Worm (Caenorhabditis elegans) whole organism, L3 larva: ENCODE results near the gene Y53G8AR.1.
A peak's percentile ranks its signal among the peaks of the same experiment; 100 is the strongest.

ENCODE experiments used
- ZK546.5 ChIP-seq: sonication (generic microtip); optimal IDR thresholded peaks from 2 replicates; lab custom pipeline; 2017; ENCODE audit warnings: missing biosample characterization, missing genetic modification characterization
- aly-2 ChIP-seq: fragments of 150-350 bp; optimal IDR thresholded peaks from 2 replicates; lab custom pipeline; 2014; ENCODE audit warnings: missing biosample characterization, missing genetic modification characterization
- ama-1 ChIP-seq: fragments of 150-350 bp; optimal IDR thresholded peaks from 2 replicates; lab custom pipeline; 2018
- ceh-16 ChIP-seq: sonication (generic microtip); optimal IDR thresholded peaks from 2 replicates; lab custom pipeline; 2017; ENCODE audit warnings: missing biosample characterization, missing genetic modification characterization
- ceh-28 ChIP-seq: fragments of 150-350 bp; optimal IDR thresholded peaks from 2 replicates; lab custom pipeline; 2014; ENCODE audit warnings: missing biosample characterization, missing genetic modification reagents, missing genetic modification characterization
- ceh-82 ChIP-seq: fragments of 150-350 bp; optimal IDR thresholded peaks from 2 replicates; lab custom pipeline; 2014; ENCODE audit warnings: missing biosample characterization, missing genetic modification characterization
- ceh-9 ChIP-seq: sonication (generic microtip); optimal IDR thresholded peaks from 2 replicates; lab custom pipeline; 2018; ENCODE audit warnings: missing biosample characterization, missing genetic modification characterization
- daf-12 ChIP-seq: fragments of 150-350 bp; optimal IDR thresholded peaks from 2 replicates; lab custom pipeline; 2014; ENCODE audit warnings: missing biosample characterization, missing genetic modification reagents, missing genetic modification characterization
- egl-5 ChIP-seq: fragments of 150-350 bp; optimal IDR thresholded peaks from 2 replicates; lab custom pipeline; 2017; ENCODE audit warnings: missing biosample characterization, missing genetic modification reagents, missing genetic modification characterization, inconsistent platforms
- elt-1 ChIP-seq: fragments of 150-350 bp; optimal IDR thresholded peaks from 2 replicates; lab custom pipeline; 2014; ENCODE audit warnings: missing biosample characterization, missing genetic modification characterization
- elt-3 ChIP-seq, 3 experiments: fragments of 150-350 bp in 1 of 3; sonication (generic microtip) in 2 of 3; optimal IDR thresholded peaks; 2 replicates in 2 of 3; 4 replicates in 1 of 3; lab custom pipeline; 2014 to 2017; ENCODE audit warnings: missing biosample characterization in 3 of 3, missing genetic modification characterization in 3 of 3
- fkh-10 ChIP-seq: sonication (generic microtip); optimal IDR thresholded peaks from 2 replicates; lab custom pipeline; 2017; ENCODE audit warnings: missing biosample characterization, missing genetic modification reagents, missing genetic modification characterization
- fkh-2 ChIP-seq: fragments of 150-350 bp; optimal IDR thresholded peaks from 2 replicates; lab custom pipeline; 2014; ENCODE audit warnings: missing biosample characterization, missing genetic modification reagents, missing genetic modification characterization
- hmg-11 ChIP-seq: sonication (generic microtip); optimal IDR thresholded peaks from 2 replicates; lab custom pipeline; 2016; ENCODE audit warnings: missing genetic modification characterization, missing compliant biosample characterization
- jun-1 ChIP-seq: fragments of 150-350 bp; optimal IDR thresholded peaks from 2 replicates; lab custom pipeline; 2014; ENCODE audit warnings: missing biosample characterization, missing genetic modification reagents, missing genetic modification characterization
- lin-15B ChIP-seq: fragments of 150-350 bp; optimal IDR thresholded peaks from 2 replicates; lab custom pipeline; 2014; ENCODE audit warnings: missing biosample characterization, missing genetic modification characterization
- lin-39 ChIP-seq: fragments of 150-350 bp; optimal IDR thresholded peaks from 2 replicates; lab custom pipeline; 2018; ENCODE audit warnings: missing biosample characterization, missing genetic modification reagents, missing genetic modification characterization
- lsy-12 ChIP-seq: sonication (generic microtip); optimal IDR thresholded peaks from 2 replicates; lab custom pipeline; 2016; ENCODE audit warnings: mild to moderate bottlenecking, missing genetic modification characterization, missing compliant biosample characterization
- mdl-1 ChIP-seq: fragments of 150-350 bp; optimal IDR thresholded peaks from 2 replicates; lab custom pipeline; 2014; ENCODE audit warnings: missing biosample characterization, missing genetic modification characterization
- mml-1 ChIP-seq: fragments of 150-350 bp; sonication (generic microtip); optimal IDR thresholded peaks from 3 replicates; lab custom pipeline; 2014; ENCODE audit warnings: missing biosample characterization, missing genetic modification characterization
- nfya-1 ChIP-seq: sonication (generic microtip); optimal IDR thresholded peaks from 2 replicates; lab custom pipeline; 2017; ENCODE audit warnings: missing genetic modification characterization, mild to moderate bottlenecking, missing compliant biosample characterization, antibody characterized with exemption, moderate library complexity; ENCODE audit not compliant: insufficient read depth
- nhr-11 ChIP-seq: fragments of 150-350 bp; optimal IDR thresholded peaks from 2 replicates; lab custom pipeline; 2014; ENCODE audit warnings: missing biosample characterization, missing genetic modification characterization
- nhr-12 ChIP-seq: fragments of 150-350 bp; optimal IDR thresholded peaks from 2 replicates; lab custom pipeline; 2014; ENCODE audit warnings: missing biosample characterization, missing genetic modification characterization
- nhr-23 ChIP-seq: fragments of 150-350 bp; optimal IDR thresholded peaks from 2 replicates; lab custom pipeline; 2014; ENCODE audit warnings: missing biosample characterization, missing genetic modification reagents, missing genetic modification characterization
- nhr-25 ChIP-seq: sonication (generic microtip); optimal IDR thresholded peaks from 2 replicates; lab custom pipeline; 2017; ENCODE audit warnings: missing biosample characterization, missing genetic modification characterization
- nhr-28 ChIP-seq: fragments of 150-350 bp; optimal IDR thresholded peaks from 2 replicates; lab custom pipeline; 2014; ENCODE audit warnings: missing biosample characterization, missing genetic modification characterization
- nhr-43 ChIP-seq: sonication (generic microtip); optimal IDR thresholded peaks from 2 replicates; lab custom pipeline; 2016; ENCODE audit warnings: mild to moderate bottlenecking, missing genetic modification characterization, missing compliant biosample characterization; ENCODE audit not compliant: poor library complexity, severe bottlenecking
- nhr-67 ChIP-seq: fragments of 150-350 bp; optimal IDR thresholded peaks from 2 replicates; lab custom pipeline; 2014; ENCODE audit warnings: missing biosample characterization, missing genetic modification characterization
- nhr-76 ChIP-seq: fragments of 150-350 bp; sonication (generic microtip); optimal IDR thresholded peaks from 5 replicates; lab custom pipeline; 2014; ENCODE audit warnings: missing biosample characterization, missing genetic modification characterization
- pha-4 ChIP-seq: fragments of 150-350 bp; optimal IDR thresholded peaks from 2 replicates; lab custom pipeline; 2014; ENCODE audit warnings: missing biosample characterization, missing genetic modification reagents, missing genetic modification characterization
- pqm-1 ChIP-seq: fragments of 150-350 bp; optimal IDR thresholded peaks from 2 replicates; lab custom pipeline; 2017; ENCODE audit warnings: missing biosample characterization, missing genetic modification characterization, inconsistent platforms
- sea-2 ChIP-seq: fragments of 150-350 bp; sonication (generic microtip); optimal IDR thresholded peaks from 4 replicates; lab custom pipeline; 2014; ENCODE audit warnings: missing biosample characterization, missing genetic modification reagents, missing genetic modification characterization
- skn-1 ChIP-seq: fragments of 150-350 bp; optimal IDR thresholded peaks from 2 replicates; lab custom pipeline; 2014; ENCODE audit warnings: missing biosample characterization, missing genetic modification characterization
- snpc-4 ChIP-seq: fragments of 150-350 bp; optimal IDR thresholded peaks from 2 replicates; lab custom pipeline; 2014; ENCODE audit warnings: missing biosample characterization, missing genetic modification characterization
- tbx-2 ChIP-seq: sonication (generic microtip); optimal IDR thresholded peaks from 2 replicates; lab custom pipeline; 2016; ENCODE audit warnings: mild to moderate bottlenecking, missing genetic modification characterization, missing compliant biosample characterization
- unc-39 ChIP-seq: sonication (generic microtip); optimal IDR thresholded peaks from 4 replicates; lab custom pipeline; 2017; ENCODE audit warnings: missing biosample characterization, missing genetic modification characterization
- unc-62 ChIP-seq: fragments of 150-350 bp; sonication (generic microtip); optimal IDR thresholded peaks from 4 replicates; lab custom pipeline; 2014; ENCODE audit warnings: missing biosample characterization, missing genetic modification reagents, missing genetic modification characterization
- ztf-11 ChIP-seq: fragments of 150-350 bp; optimal IDR thresholded peaks from 2 replicates; lab custom pipeline; 2014; ENCODE audit warnings: missing biosample characterization, missing genetic modification characterization
- ztf-4 ChIP-seq: fragments of 150-350 bp; optimal IDR thresholded peaks from 2 replicates; lab custom pipeline; 2014; ENCODE audit warnings: missing biosample characterization, missing genetic modification characterization

The Y53G8AR.1 gene

DNA sequence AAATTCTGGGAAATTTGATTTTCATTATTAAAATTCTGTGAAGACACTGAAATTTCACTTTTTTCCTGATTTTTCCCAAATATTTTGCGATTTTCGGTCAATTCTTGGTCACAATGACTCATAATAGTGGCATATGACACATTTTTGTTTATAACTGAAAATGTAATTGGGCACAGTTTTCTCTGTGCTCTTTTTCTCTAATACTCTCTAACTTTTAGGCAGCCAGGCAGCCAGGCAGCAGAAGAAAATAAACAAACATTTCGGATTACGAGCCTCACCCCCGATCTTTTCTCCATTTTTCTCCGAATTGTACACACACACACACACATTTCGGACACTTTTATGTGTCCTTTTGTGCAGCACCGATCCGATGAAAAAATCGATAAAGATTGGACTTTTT is 25.5 kb upstream of the Y53G8AR.1 start:
- no peak for TF ChIP-seq snpc-4
- no peak for TF ChIP-seq lin-15B
- peak; percentile 97 for TF ChIP-seq pha-4 (tag; lab: Kevin White, UChicago)

DNA sequence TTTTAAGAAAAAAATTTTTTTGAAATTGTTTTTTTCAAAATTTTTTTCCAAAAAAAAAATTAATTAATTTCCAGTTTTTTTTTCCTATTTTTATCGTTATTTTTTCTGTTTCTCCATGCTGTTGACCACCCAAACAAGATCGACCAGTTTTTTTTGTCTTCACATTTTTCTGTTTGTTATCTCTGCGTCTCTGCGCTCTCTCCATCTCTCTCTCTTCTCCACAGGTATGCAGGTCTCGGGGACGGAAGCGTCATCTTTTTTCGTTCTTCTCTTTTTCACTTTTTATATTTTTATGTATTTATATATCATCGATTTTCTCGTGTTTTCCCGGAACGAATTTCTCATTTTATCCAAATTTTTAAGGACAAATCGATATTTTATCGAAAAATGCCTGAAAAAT is 23.9 kb upstream of the Y53G8AR.1 start:
- peak; percentile 59 for TF ChIP-seq pha-4 (tag; lab: Kevin White, UChicago)
- TF ChIP-seq ama-1: no peak
- TF ChIP-seq lsy-12: no peak
- no peak for TF ChIP-seq unc-39 (tag; lab: Kevin White, UChicago)
- no peak for TF ChIP-seq ztf-11 (tag; lab: Kevin White, UChicago)
- TF ChIP-seq nfya-1: peak; percentile 36
- no peak for TF ChIP-seq lin-39 (tag; lab: Kevin White, UChicago)
- no peak for TF ChIP-seq jun-1 (tag; lab: Kevin White, UChicago)
- TF ChIP-seq nhr-67 (tag; lab: Kevin White, UChicago): no peak
- TF ChIP-seq ceh-16 (tag; lab: Kevin White, UChicago): no peak
- peak; percentile 10 for TF ChIP-seq egl-5
- peak; percentile 37 for TF ChIP-seq hmg-11 (tag; lab: Kevin White, UChicago)
- TF ChIP-seq snpc-4: no peak
- no peak for TF ChIP-seq pqm-1 (tag; lab: Kevin White, UChicago)
- no peak for TF ChIP-seq skn-1 (tag; lab: Kevin White, UChicago)
- no peak for TF ChIP-seq aly-2 (tag; lab: Kevin White, UChicago)
- no peak for TF ChIP-seq fkh-10
- TF ChIP-seq nhr-28: no peak
- TF ChIP-seq lin-15B: no peak
- no peak for TF ChIP-seq ceh-28 (tag; lab: Kevin White, UChicago)
- TF ChIP-seq tbx-2 (tag; lab: Kevin White, UChicago): no peak
- TF ChIP-seq mdl-1 (tag; lab: Kevin White, UChicago): no peak
- TF ChIP-seq ceh-82 (tag; lab: Kevin White, UChicago): no peak
- TF ChIP-seq nhr-12 (tag; lab: Kevin White, UChicago): no peak
- no peak for TF ChIP-seq daf-12
- peak; percentile 26 for TF ChIP-seq nhr-23 (tag; lab: Kevin White, UChicago)
- TF ChIP-seq ZK546.5 (tag; lab: Kevin White, UChicago): no peak
- no peak for TF ChIP-seq nhr-43
- no peak for TF ChIP-seq elt-1
- no peak for TF ChIP-seq nhr-11 (tag; lab: Kevin White, UChicago)
- no peak for TF ChIP-seq mml-1 (tag; lab: Kevin White, UChicago)
- TF ChIP-seq ceh-9 (tag; lab: Kevin White, UChicago): no peak
- TF ChIP-seq elt-3 (tag; optimal IDR thresholded peaks at IDR 0.05; lab: Kevin White, UChicago): no peak
- TF ChIP-seq ztf-4 (tag; lab: Kevin White, UChicago): no peak
- TF ChIP-seq sea-2 (GFP tag; lab: Kevin White, UChicago): no peak
- TF ChIP-seq unc-62 (GFP tag; lab: Kevin White, UChicago): no peak

DNA sequence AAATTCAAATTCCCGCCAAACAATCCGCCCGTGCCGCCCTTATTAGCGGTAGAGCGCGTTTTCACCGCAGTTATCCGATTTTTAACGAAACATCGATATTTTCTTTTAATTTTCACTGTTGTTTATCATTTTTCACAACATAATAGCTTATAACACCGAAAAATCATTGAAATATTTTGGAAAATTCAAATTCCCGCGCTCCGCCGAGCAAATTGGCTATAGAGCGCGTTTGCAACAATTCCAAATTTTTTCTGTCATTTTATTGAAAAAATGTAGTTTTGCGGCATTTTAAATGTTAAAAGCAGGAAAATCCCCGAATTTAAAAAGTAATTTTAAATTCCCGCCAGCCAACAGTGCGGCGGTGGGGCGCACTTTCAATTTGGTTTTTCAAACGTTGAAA is 23.1 kb upstream of the Y53G8AR.1 start:
- no peak for TF ChIP-seq elt-1
- TF ChIP-seq elt-3 (tag; optimal IDR thresholded peaks at IDR 0.05; lab: Kevin White, UChicago): no peak
- TF ChIP-seq fkh-2 (tag; lab: Kevin White, UChicago): no peak
- TF ChIP-seq lin-39 (tag; lab: Kevin White, UChicago): no peak
- TF ChIP-seq lsy-12: no peak
- TF ChIP-seq ceh-82 (tag; lab: Kevin White, UChicago): no peak
- no peak for TF ChIP-seq nhr-43
- no peak for TF ChIP-seq hmg-11 (tag; lab: Kevin White, UChicago)
- no peak for TF ChIP-seq ceh-28 (tag; lab: Kevin White, UChicago)
- TF ChIP-seq mdl-1 (tag; lab: Kevin White, UChicago): no peak
- no peak for TF ChIP-seq tbx-2 (tag; lab: Kevin White, UChicago)
- TF ChIP-seq ama-1: no peak
- TF ChIP-seq nhr-12 (tag; lab: Kevin White, UChicago): no peak
- TF ChIP-seq nhr-76: no peak
- no peak for TF ChIP-seq nhr-28
- TF ChIP-seq nhr-67 (tag; lab: Kevin White, UChicago): no peak
- TF ChIP-seq nhr-25: no peak
- TF ChIP-seq, all 47 proteins: peak for 0
